Fruit fly (Drosophila melanogaster): ENCODE data around the gene CG10591.

DNA sequence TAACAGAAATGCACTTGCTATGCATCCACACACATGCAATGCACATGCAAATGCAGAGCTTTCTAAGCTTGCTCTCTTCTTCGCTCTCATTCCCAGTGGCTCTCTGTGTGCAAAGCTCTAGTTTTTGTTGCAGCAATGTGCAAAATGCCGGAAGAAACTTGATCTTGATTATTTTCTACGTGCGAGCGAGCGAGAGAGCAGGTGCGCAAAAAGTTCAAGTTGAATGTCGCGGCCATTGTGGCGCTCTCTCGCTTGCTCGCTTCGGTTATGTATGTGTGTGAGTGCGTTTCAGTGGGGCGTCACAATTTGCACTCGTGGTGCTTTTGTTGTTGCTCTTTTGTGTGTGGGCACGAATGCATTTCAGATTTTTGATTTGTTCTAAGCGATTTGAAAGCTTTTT lies 11.1 kb upstream of the CG10591 start:
- TF ChIP-seq gl (tag; optimal IDR thresholded peaks at IDR 0.05) (no peak), CG15710 (tag; optimal IDR thresholded peaks at IDR 0.05) (no peak), CG4496 (GFP tag; IDR thresholded peaks at IDR 0.05) (0 out of 3 replicates have a peak, but pooled peaks have one; percentile 10), CG14655 (GFP tag; optimal IDR thresholded peaks at IDR 0.05) (no peak), Pif1A (GFP tag; optimal IDR thresholded peaks at IDR 0.05) (no peak), Pif1B (GFP tag; optimal IDR thresholded peaks at IDR 0.05) (no peak), Ets98B (GFP tag; IDR thresholded peaks at IDR 0.05) (no peak), CG17806 (tag; optimal IDR thresholded peaks at IDR 0.05) (no peak), CG10348 (GFP tag; IDR thresholded peaks at IDR 0.05) (no peak), rn (GFP tag; IDR thresholded peaks at IDR 0.05) (no peak), EcR (GFP tag; optimal IDR thresholded peaks at IDR 0.05) (peak; percentile 91), Snoo (tag; optimal IDR thresholded peaks at IDR 0.05) (no peak), CG13204 (GFP tag; optimal IDR thresholded peaks at IDR 0.05) (no peak), fd96Ca (GFP tag; IDR thresholded peaks at IDR 0.05) (no peak; the same call in 2 of the 3 replicates)

All from whole organism, pupa.